Worm (Caenorhabditis elegans): ENCODE results near the gene nspb-10.

Gene nspb-10

ce11 chrII:14588162-14588561 lies at the start of gene nspb-10:
nspb-10 (minus strand) TSS chrII:14588262.
- TF ChIP-seq him-1 (tag; optimal IDR thresholded peaks at IDR 0.05): no peak
- TF ChIP-seq dao-5 (tag; optimal IDR thresholded peaks at IDR 0.05): no peak
- no peak for TF ChIP-seq W03F9.2 (tag; optimal IDR thresholded peaks at IDR 0.05)

DNA sequence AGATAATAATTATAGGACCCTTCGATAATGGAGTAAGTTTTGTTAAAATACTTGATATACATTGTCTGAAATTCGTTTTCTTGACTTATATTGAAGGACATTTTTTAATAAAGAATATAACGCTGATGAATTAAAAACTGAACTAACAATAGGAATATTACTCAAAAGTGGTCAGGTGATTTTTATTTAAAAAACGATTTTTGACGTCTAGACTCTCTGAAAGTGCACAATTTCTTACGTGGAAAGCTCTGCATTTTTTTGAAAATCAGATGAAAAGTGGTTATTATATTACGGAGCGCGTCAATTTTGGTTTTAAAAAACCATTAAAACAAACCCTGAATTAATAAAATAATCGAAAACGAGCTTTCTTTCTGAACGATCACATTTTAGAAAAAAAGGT lies 48.7 kb upstream of the nspb-10 start, which contains the start of gene sre-13:
Gene sre-13, minus strand, starts transcription at position 101 of the 400 bp plus-strand sequence.
- TF ChIP-seq him-1 (tag; optimal IDR thresholded peaks at IDR 0.05) (no peak), dao-5 (tag; optimal IDR thresholded peaks at IDR 0.05) (no peak), W03F9.2 (tag; optimal IDR thresholded peaks at IDR 0.05) (no peak)

ce11 chrII:14635179-14635578 lies 47.1 kb upstream of the nspb-10 start:
- TF ChIP-seq dao-5 (tag; optimal IDR thresholded peaks at IDR 0.05) (peak; percentile 66), W03F9.2 (tag; optimal IDR thresholded peaks at IDR 0.05) (no peak)

DNA sequence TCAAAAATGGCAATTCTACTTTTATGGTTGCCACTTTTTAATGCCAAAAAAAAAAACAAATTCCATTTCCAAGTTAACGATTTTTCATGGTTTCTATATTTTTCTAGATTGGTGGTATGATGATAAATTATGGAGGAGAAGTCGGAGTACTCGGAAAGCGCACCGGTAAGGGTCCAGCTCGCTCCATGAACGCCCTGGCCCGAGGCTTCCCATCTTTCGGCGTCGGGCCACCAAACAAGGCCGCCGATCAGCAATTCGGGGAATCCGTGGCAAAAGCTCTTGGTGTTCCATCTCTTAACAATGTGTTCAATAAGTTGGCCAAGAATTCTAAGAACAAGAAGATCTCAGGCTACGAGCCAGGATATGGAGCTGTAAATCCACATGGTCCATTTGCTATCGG lies 46.0 kb upstream of the nspb-10 start:
- TF ChIP-seq dao-5 (tag; optimal IDR thresholded peaks at IDR 0.05): no peak
- TF ChIP-seq W03F9.2 (tag; optimal IDR thresholded peaks at IDR 0.05): no peak
- no peak for TF ChIP-seq him-1 (tag; optimal IDR thresholded peaks at IDR 0.05)

- no peak for TF ChIP-seq him-1 (tag; optimal IDR thresholded peaks at IDR 0.05)
- TF ChIP-seq W03F9.2 (tag; optimal IDR thresholded peaks at IDR 0.05): no peak
- no peak for TF ChIP-seq dao-5 (tag; optimal IDR thresholded peaks at IDR 0.05)
Measured at ce11 chrII:14632823-14633222, 44.8 kb upstream of the nspb-10 start, which contains the start of gene C38C6.3. C38C6.3 (plus strand) TSS chrII:14633123.

ce11 chrII:14627330-14627729 lies 39.3 kb upstream of the nspb-10 start, which contains the start of gene tag-297:
tag-297 (plus strand) TSS chrII:14627630.
- TF ChIP-seq W03F9.2 (tag; optimal IDR thresholded peaks at IDR 0.05) (no peak), him-1 (tag; optimal IDR thresholded peaks at IDR 0.05) (no peak), dao-5 (tag; optimal IDR thresholded peaks at IDR 0.05) (no peak)

- TF ChIP-seq him-1 (tag; optimal IDR thresholded peaks at IDR 0.05): no peak
- no peak for TF ChIP-seq dao-5 (tag; optimal IDR thresholded peaks at IDR 0.05)
- TF ChIP-seq W03F9.2 (tag; optimal IDR thresholded peaks at IDR 0.05): no peak
Measured at ce11 chrII:14626883-14627282, 38.8 kb upstream of the nspb-10 start.

ce11 chrII:14622758-14623157 lies 34.7 kb upstream of the nspb-10 start, which contains the start of gene mltn-10:
mltn-10 (plus strand) TSS chrII:14623058.
- TF ChIP-seq him-1 (tag; optimal IDR thresholded peaks at IDR 0.05) (no peak), dao-5 (tag; optimal IDR thresholded peaks at IDR 0.05) (no peak), W03F9.2 (tag; optimal IDR thresholded peaks at IDR 0.05) (no peak)

DNA sequence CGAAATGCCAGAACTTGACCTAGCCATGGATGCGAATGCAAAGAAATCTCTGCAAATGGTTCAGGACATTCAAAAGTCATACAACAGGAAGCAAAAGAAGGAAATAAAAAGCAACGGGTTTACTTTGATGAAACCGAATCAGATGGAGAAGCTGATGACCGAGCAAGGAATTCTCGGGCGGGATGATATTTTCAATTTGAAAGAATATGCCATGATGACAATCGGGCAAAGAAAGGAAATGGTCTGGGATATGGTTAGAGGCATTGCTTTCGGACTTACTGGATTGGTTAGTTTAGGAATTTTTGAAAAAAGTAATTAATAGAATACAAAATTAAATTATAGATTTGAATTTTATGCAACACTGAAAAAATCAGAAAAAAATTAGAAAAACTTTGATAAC lies 32.7 kb upstream of the nspb-10 start:
- TF ChIP-seq W03F9.2 (tag; optimal IDR thresholded peaks at IDR 0.05): no peak
- TF ChIP-seq dao-5 (tag; optimal IDR thresholded peaks at IDR 0.05): no peak
- no peak for TF ChIP-seq him-1 (tag; optimal IDR thresholded peaks at IDR 0.05)

DNA sequence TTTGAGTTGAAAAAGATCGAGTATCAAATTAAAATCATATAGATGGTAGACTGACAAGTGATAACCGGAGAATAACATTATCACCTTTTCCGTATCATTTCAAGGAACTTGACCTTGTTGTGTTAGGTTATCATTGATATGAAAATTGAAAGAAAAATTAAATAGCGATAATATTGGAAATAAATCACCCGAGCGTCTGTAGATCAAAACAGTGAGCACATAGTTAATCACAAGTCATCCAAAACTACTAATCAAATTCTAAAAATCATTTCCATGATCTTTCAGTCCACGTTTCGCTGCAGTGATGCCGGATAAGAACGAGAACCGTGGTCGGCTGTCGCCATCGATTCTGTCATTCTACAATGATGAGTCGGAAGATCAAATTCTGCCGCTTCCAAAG lies 31.7 kb upstream of the nspb-10 start:
- TF ChIP-seq W03F9.2 (tag; optimal IDR thresholded peaks at IDR 0.05) (no peak), him-1 (tag; optimal IDR thresholded peaks at IDR 0.05) (no peak), dao-5 (tag; optimal IDR thresholded peaks at IDR 0.05) (no peak)

DNA sequence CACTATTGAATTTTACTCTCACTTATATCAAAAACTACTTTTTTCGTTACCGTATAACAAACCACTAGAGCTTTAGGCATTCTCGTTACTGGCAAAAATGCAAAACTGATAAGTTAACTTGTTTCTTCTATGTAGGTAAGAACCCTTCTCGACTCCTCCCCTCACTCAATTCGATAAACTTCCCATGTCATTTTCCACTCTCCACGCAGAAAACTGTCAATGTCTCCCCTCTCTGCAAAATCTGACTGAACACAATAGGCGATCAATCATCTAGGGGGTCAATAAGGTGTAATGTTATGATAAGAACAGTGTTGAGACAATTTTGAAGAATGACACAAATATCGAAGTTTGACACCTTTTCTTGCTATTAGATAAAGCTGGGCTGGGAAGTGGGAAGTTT lies 30.7 kb upstream of the nspb-10 start:
- no peak for TF ChIP-seq W03F9.2 (tag; optimal IDR thresholded peaks at IDR 0.05)
- TF ChIP-seq dao-5 (tag; optimal IDR thresholded peaks at IDR 0.05): no peak
- no peak for TF ChIP-seq him-1 (tag; optimal IDR thresholded peaks at IDR 0.05)

ce11 chrII:14618158-14618557 lies 30.1 kb upstream of the nspb-10 start:
- no peak for TF ChIP-seq W03F9.2 (tag; optimal IDR thresholded peaks at IDR 0.05)
- no peak for TF ChIP-seq him-1 (tag; optimal IDR thresholded peaks at IDR 0.05)
- TF ChIP-seq dao-5 (tag; optimal IDR thresholded peaks at IDR 0.05): no peak

ce11 chrII:14616927-14617326 lies 28.9 kb upstream of the nspb-10 start:
- TF ChIP-seq dao-5 (tag; optimal IDR thresholded peaks at IDR 0.05) (peak; percentile 74), W03F9.2 (tag; optimal IDR thresholded peaks at IDR 0.05) (no peak)

ce11 chrII:14616402-14616801 lies 28.3 kb upstream of the nspb-10 start:
- TF ChIP-seq him-1 (tag; optimal IDR thresholded peaks at IDR 0.05): no peak
- TF ChIP-seq dao-5 (tag; optimal IDR thresholded peaks at IDR 0.05): no peak
- TF ChIP-seq W03F9.2 (tag; optimal IDR thresholded peaks at IDR 0.05): no peak

- TF ChIP-seq dao-5 (tag; optimal IDR thresholded peaks at IDR 0.05) (no peak), W03F9.2 (tag; optimal IDR thresholded peaks at IDR 0.05) (no peak), him-1 (tag; optimal IDR thresholded peaks at IDR 0.05) (no peak)
Measured at ce11 chrII:14615735-14616134, 27.7 kb upstream of the nspb-10 start, which contains the start of gene mltn-9. mltn-9 (plus strand) TSS chrII:14616035.
